Fruit fly (Drosophila melanogaster) whole organism, wandering third instar larva: ENCODE measurements around the gene pum.

Experiments
- Abd-B ChIP-seq: fragments of >200 bp; optimal IDR thresholded peaks from 2 replicates; lab custom pipeline; 2017; ENCODE audit warnings: missing biosample characterization, missing genetic modification characterization
- CrebA ChIP-seq: fragments of 200-800 bp; sonication (Bioruptor generic); optimal IDR thresholded peaks from 2 replicates; lab custom pipeline; 2016; ENCODE audit warnings: missing biosample characterization, mild to moderate bottlenecking, missing genetic modification characterization, borderline replicate concordance
- Dfd ChIP-seq: fragments of >200 bp; optimal IDR thresholded peaks from 2 replicates; lab custom pipeline; 2017; ENCODE audit warnings: missing biosample characterization, missing genetic modification characterization
- HLH106 ChIP-seq: fragments of 200-800 bp; optimal IDR thresholded peaks from 3 replicates; lab custom pipeline; 2019; ENCODE audit warnings: missing biosample characterization, mild to moderate bottlenecking, missing genetic modification characterization, moderate library complexity
- Hnf4 ChIP-seq: fragments of 200-800 bp; sonication (Bioruptor generic); optimal IDR thresholded peaks from 2 replicates; lab custom pipeline; 2016; ENCODE audit warnings: missing biosample characterization, mild to moderate bottlenecking, missing genetic modification characterization
- Hr78 ChIP-seq: fragments of >200 bp; optimal IDR thresholded peaks from 2 replicates; lab custom pipeline; 2017; ENCODE audit warnings: missing biosample characterization, missing genetic modification characterization
- Hr83 ChIP-seq: fragments of 200-300 bp; sonication (Bioruptor generic); optimal IDR thresholded peaks from 2 replicates; lab custom pipeline; 2016; ENCODE audit warnings: missing biosample characterization, mild to moderate bottlenecking, missing genetic modification characterization, moderate library complexity; ENCODE audit not compliant: poor library complexity, severe bottlenecking
- Jra ChIP-seq: sonication (Bioruptor generic); optimal IDR thresholded peaks from 2 replicates; lab custom pipeline; 2016; ENCODE audit warnings: missing biosample characterization, missing genetic modification characterization
- Mio ChIP-seq: sonication (Bioruptor generic); optimal IDR thresholded peaks from 2 replicates; lab custom pipeline; 2016; ENCODE audit warnings: missing biosample characterization, missing genetic modification characterization
- Myc ChIP-seq: fragments of >200 bp; optimal IDR thresholded peaks from 2 replicates; lab custom pipeline; 2017
- Rel ChIP-seq, 2 experiments: fragments of 200-800 bp; sonication (Bioruptor generic) in 1 of 2; optimal IDR thresholded peaks; 2 replicates in 1 of 2; 3 replicates in 1 of 2; lab custom pipeline; 2016 to 2019; ENCODE audit warnings: mild to moderate bottlenecking in 2 of 2, missing biosample characterization in 2 of 2, missing genetic modification characterization in 2 of 2, moderate library complexity in 1 of 2
- Sp1 ChIP-seq: fragments of 200-800 bp; sonication (Bioruptor generic); optimal IDR thresholded peaks from 3 replicates; lab custom pipeline; 2019; ENCODE audit warnings: missing biosample characterization, mild to moderate bottlenecking, missing genetic modification characterization, moderate library complexity
- Vsx2 ChIP-seq: fragments of 200-300, 225-300 bp; sonication (Bioruptor generic); optimal IDR thresholded peaks from 2 replicates; lab custom pipeline; 2018; ENCODE audit warnings: missing biosample characterization, missing genetic modification characterization; ENCODE audit not compliant: partially characterized antibody
- br ChIP-seq: fragments of 200-800 bp; sonication (Bioruptor generic); optimal IDR thresholded peaks from 2 replicates; lab custom pipeline; 2016; ENCODE audit warnings: missing biosample characterization, missing genetic modification characterization
- dmrt93B ChIP-seq: fragments of 200-800 bp; sonication (Bioruptor generic); optimal IDR thresholded peaks from 2 replicates; lab custom pipeline; 2018; ENCODE audit warnings: missing biosample characterization, mild to moderate bottlenecking, missing genetic modification characterization
- dsf ChIP-seq: sonication (Bioruptor generic); optimal IDR thresholded peaks from 2 replicates; lab custom pipeline; 2016; ENCODE audit warnings: missing biosample characterization, missing genetic modification characterization, borderline replicate concordance
- ey ChIP-seq: fragments of 200-800 bp; sonication (Bioruptor generic); optimal IDR thresholded peaks from 2 replicates; lab custom pipeline; 2016; ENCODE audit warnings: missing biosample characterization, missing genetic modification characterization
- foxo ChIP-seq, 2 experiments: fragments of 200-800 bp; sonication (Bioruptor generic); optimal IDR thresholded peaks; 2 replicates in 1 of 2; 3 replicates in 1 of 2; lab custom pipeline; 2016 to 2017; ENCODE audit warnings: missing biosample characterization in 2 of 2, missing genetic modification characterization in 2 of 2
- fru ChIP-seq: fragments of 200-800 bp; sonication (Bioruptor generic); optimal IDR thresholded peaks from 3 replicates; lab custom pipeline; 2016; ENCODE audit warnings: missing biosample characterization, mild to moderate bottlenecking, missing genetic modification characterization
- h ChIP-seq: fragments of 200-800 bp; sonication (Bioruptor generic); optimal IDR thresholded peaks from 3 replicates; lab custom pipeline; 2016; ENCODE audit warnings: missing biosample characterization, mild to moderate bottlenecking, missing genetic modification characterization
- jim ChIP-seq: fragments of 175-275, 200-325 bp; sonication (Bioruptor generic); optimal IDR thresholded peaks from 2 replicates; lab custom pipeline; 2016; ENCODE audit warnings: missing biosample characterization, mild to moderate bottlenecking, missing genetic modification characterization
- lola ChIP-seq: fragments of >200 bp; optimal IDR thresholded peaks from 2 replicates; lab custom pipeline; 2017; ENCODE audit warnings: missing biosample characterization, missing genetic modification characterization
- pan ChIP-seq: fragments of >200 bp; optimal IDR thresholded peaks from 2 replicates; lab custom pipeline; 2017
- psq ChIP-seq: fragments of 200-800 bp; sonication (Bioruptor generic); optimal IDR thresholded peaks from 3 replicates; lab custom pipeline; 2017; ENCODE audit warnings: missing biosample characterization, mild to moderate bottlenecking, missing genetic modification characterization, moderate library complexity
- rgr ChIP-seq: fragments of 200-800 bp; sonication (Bioruptor generic); optimal IDR thresholded peaks from 3 replicates; lab custom pipeline; 2016; ENCODE audit warnings: missing biosample characterization, mild to moderate bottlenecking, missing genetic modification characterization
- sage ChIP-seq: fragments of 200-800 bp; sonication (Bioruptor generic); optimal IDR thresholded peaks from 2 replicates; lab custom pipeline; 2016; ENCODE audit warnings: missing biosample characterization, mild to moderate bottlenecking, missing genetic modification characterization
- sv ChIP-seq: fragments of 200-800 bp; sonication (Bioruptor generic); optimal IDR thresholded peaks from 3 replicates; lab custom pipeline; 2016; ENCODE audit warnings: missing biosample characterization, missing genetic modification characterization
- usp ChIP-seq: fragments of >200 bp; optimal IDR thresholded peaks from 2 replicates; lab custom pipeline; 2017; ENCODE audit warnings: missing biosample characterization, missing genetic modification characterization

Gene pum

DNA sequence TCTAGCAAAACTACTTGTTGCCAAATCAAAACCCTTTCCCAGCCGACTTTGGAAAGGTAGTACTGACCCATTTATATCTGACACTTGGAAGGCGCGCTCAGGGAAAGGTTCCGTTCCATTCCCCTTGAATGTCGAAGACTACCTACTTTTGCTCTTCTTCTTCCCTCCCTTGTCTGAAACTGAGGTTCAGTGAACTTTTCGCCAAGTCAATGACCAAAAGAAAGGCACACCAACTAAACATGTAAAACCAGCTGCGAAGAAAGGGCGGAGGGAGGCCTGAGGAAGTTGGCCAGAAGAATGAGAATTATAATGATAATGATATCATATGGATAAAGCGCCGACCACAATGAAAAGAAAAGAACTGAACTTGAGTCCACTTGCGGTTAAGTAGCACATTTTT, 102.3 kb downstream of the pum start:
- no peak for TF ChIP-seq Hnf4 (GFP tag; lab: Kevin White, UChicago)
- peak; percentile 10 for TF ChIP-seq psq (GFP tag; lab: Kevin White, UChicago)

DNA sequence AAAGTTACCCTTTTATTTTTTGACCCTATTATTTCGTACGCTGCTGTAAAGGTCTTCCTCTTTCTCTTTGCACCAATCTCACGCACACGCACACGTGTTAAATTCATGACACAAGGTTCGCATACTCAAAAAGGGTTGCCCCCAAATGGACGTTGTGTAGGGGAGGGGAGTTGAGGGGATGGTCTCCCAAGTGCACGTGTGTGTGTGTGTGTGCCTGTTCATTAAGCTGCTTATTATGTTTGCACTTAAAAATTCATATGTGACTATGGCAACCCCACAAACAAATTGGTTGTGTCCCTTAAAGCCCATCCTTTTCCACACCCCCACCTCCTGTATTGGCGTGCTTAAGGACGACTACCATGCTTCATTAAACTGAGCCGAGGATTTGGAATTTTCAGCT, 104.2 kb downstream of the pum start:
- TF ChIP-seq lola (no peak), Dfd (GFP tag; lab: Kevin White, UChicago) (peak; percentile 2)

- TF ChIP-seq dsf (no peak), foxo (GFP tag; optimal IDR thresholded peaks at IDR 0.05; lab: Kevin White, UChicago) (no peak), sv (GFP tag; lab: Kevin White, UChicago) (no peak), h (no peak), Rel (GFP tag; optimal IDR thresholded peaks at IDR 0.05; lab: Kevin White, UChicago) (no peak), Rel (tag; optimal IDR thresholded peaks at IDR 0.05; lab: Kevin White, UChicago) (no peak), Dfd (GFP tag; lab: Kevin White, UChicago) (no peak), br (GFP tag; lab: Kevin White, UChicago) (no peak), Vsx2 (GFP tag; lab: Kevin White, UChicago) (no peak)
Measured at dm6 chr3R:9131466-9131865, 106.0 kb downstream of the pum start.

DNA sequence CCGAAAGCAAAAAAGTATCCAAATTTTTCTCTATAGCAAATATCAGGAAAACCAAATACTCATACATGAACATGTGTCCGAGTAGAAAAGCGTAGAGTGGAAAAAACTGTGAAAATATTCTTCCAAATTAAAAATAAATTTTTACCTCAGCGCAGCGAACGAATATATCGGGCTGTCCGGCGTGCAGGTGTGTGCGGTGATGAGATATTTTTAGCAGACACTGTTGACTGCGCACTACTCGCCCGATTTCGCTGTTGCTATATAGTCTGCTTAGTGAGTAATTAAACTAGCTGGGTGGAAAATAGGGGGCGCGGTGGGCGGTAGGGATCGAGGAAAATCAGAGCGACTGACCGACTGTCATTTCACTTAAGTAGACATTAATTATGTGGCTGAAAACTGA, 107.3 kb downstream of the pum start:
- TF ChIP-seq pan (no peak), Mio (GFP tag; lab: Kevin White, UChicago) (no peak), rgr (GFP tag; lab: Kevin White, UChicago) (no peak), Dfd (GFP tag; lab: Kevin White, UChicago) (no peak), Hnf4 (GFP tag; lab: Kevin White, UChicago) (no peak), HLH106 (no peak), Hr78 (GFP tag; lab: Kevin White, UChicago) (no peak), dmrt93B (GFP tag; lab: Kevin White, UChicago) (no peak), Hr83 (GFP tag; lab: Kevin White, UChicago) (no peak), Myc (no peak), Jra (GFP tag; lab: Kevin White, UChicago) (no peak), CrebA (GFP tag; lab: Kevin White, UChicago) (no peak)

DNA sequence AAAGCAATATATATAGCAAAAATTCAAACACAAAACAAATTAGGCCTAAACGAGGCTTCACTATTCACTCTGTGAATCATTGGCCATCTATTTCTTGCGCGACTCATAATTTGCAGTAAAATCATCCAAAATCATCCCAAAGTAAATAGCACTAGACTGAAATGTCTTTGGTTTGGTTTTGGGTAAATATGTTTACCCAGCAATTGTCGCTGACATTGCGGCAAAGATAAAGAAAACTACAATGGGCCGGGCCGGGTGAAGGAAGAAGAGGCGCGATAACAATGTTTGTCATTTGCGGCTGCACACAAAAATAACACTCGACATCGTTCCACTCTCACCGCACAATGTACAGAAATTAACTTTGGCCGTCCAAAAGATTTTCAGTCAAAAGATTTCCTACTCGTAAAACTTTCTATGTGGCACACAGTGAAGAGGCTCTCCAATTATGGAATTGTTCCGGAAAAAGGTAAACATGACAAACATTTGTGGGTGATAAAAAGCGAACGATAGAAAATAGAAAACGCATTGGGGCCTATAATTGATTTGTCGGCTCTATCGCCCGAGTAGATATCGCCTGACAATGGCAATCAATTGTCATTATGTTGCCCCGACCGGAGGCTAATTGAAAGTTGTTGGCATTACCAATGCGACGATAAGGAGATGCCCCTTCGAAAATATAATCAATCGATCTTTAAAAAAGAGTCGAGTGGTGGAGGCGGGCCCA, 110.4 kb downstream of the pum start:
- TF ChIP-seq HLH106 (no peak), sv (GFP tag; lab: Kevin White, UChicago) (no peak), Abd-B (GFP tag; lab: Kevin White, UChicago) (no peak), usp (no peak), Jra (GFP tag; lab: Kevin White, UChicago) (no peak), sage (no peak), psq (GFP tag; lab: Kevin White, UChicago) (no peak), jim (GFP tag; lab: Kevin White, UChicago) (no peak), Myc (no peak), Hnf4 (GFP tag; lab: Kevin White, UChicago) (no peak), pan (no peak)

DNA sequence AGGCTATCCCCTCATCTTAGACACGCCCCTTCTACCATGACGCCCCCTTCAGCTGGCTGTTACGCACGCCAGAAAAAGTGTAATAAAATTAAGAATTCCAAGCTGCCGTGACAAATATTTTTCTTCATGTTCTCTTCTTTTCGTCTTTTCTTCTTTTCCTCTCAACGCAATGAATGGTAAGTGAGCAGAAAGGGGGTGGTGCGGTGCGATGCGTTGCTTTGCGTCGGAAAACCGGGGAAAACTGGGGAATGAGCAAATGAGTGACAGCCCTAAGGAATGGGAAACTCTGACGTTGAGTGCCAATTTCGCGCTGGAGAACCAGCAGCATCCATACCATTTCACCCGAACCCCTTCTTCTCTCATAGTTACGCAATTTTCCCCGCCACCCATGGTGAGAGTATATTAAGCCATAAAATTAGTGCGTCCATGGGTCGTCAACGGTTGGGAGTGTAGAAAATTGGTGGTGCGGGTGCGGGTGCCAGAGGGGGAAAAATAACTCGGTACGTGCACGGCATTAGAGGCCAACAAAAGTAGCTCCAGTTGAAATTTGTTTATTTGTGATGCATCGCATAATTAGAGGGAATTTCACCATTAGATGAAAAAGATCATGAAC, 115.5 kb downstream of the pum start:
- no peak for TF ChIP-seq dsf
- no peak for TF ChIP-seq Sp1 (GFP tag; lab: Kevin White, UChicago)
- TF ChIP-seq CrebA (GFP tag; lab: Kevin White, UChicago) = no peak
- TF ChIP-seq sage = no peak
- TF ChIP-seq ey = no peak
- TF ChIP-seq fru (GFP tag; lab: Kevin White, UChicago) = no peak
- no peak for TF ChIP-seq Hr78 (GFP tag; lab: Kevin White, UChicago)
- TF ChIP-seq br (GFP tag; lab: Kevin White, UChicago) = no peak
- no peak for TF ChIP-seq Hnf4 (GFP tag; lab: Kevin White, UChicago)
